Fruit fly (Drosophila melanogaster) whole organism, embryonic: Measurements from ENCODE around the gene CG17124.

Experiments used
- Bgb ChIP-seq: fragments of 200-800 bp; sonication (Bioruptor generic); IDR thresholded peaks from 2 replicates; pipeline ENCODE4 v1.3.6; 2022; ENCODE audit warnings: missing biosample characterization, missing genetic modification characterization; ENCODE audit not compliant: partially characterized antibody
- CG18262 ChIP-seq: fragments of 200-800 bp; optimal IDR thresholded peaks from 3 replicates; lab custom pipeline; 2019; ENCODE audit warnings: missing biosample characterization, mild to moderate bottlenecking, missing genetic modification characterization, moderate library complexity
- CG1832 ChIP-seq: fragments of 200-800 bp; sonication (Bioruptor generic); optimal IDR thresholded peaks from 2 replicates; lab custom pipeline; 2017; ENCODE audit warnings: missing biosample characterization, mild to moderate bottlenecking, missing genetic modification characterization, inconsistent platforms
- Hey ChIP-seq: fragments of 200-800 bp; sonication (Bioruptor generic); optimal IDR thresholded peaks from 3 replicates; lab custom pipeline; 2018; ENCODE audit warnings: missing biosample characterization, mild to moderate bottlenecking, missing genetic modification characterization
- TFAM ChIP-seq: fragments of 200-800 bp; sonication (Bioruptor generic); optimal IDR thresholded peaks from 2 replicates; lab custom pipeline; 2017; ENCODE audit warnings: missing biosample characterization, missing genetic modification characterization, inconsistent platforms
- dysf ChIP-seq: fragments of 200-800 bp; sonication (Bioruptor generic); IDR thresholded peaks from 3 replicates; pipeline ENCODE4 v1.3.6; 2022; ENCODE audit warnings: missing biosample characterization, missing genetic modification characterization
- nom ChIP-seq: fragments of 200-800 bp; sonication (Bioruptor generic); optimal IDR thresholded peaks from 2 replicates; lab custom pipeline; 2017; ENCODE audit warnings: missing biosample characterization, missing genetic modification characterization, mild to moderate bottlenecking, moderate library complexity, missing genetic modification reagents
- ranshi ChIP-seq: fragments of 200-800 bp; sonication (Bioruptor generic); IDR thresholded peaks from 2 replicates; pipeline ENCODE4 v1.3.6; 2022; ENCODE audit warnings: missing biosample characterization, missing genetic modification characterization

DNA sequence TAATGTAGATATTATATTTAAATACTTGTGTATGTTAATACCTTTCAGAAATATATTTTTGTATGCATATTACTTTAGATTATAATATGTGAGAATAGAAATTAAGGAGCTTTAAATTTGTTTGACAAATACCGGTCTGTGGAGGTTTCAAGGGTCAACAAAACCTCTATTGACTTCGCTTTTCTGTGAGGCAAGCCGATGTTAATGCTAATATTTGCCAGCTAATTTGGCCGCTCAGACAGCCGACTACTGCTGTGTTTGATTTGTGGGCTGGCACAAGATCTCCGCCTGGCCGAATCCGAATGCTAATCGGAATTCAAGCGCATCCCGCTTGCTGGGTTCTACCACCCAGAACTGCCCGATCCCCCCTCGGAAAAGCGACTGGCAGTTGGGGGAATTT is 1.5 kb downstream of the CG17124 start:
- TF ChIP-seq CG18262 (tag; lab: Kevin White, UChicago) (peak; percentile 16), CG1832 (GFP tag; lab: Kevin White, UChicago) (no peak), Bgb (GFP tag; lab: Robert Waterston, UW) (no peak), ranshi (GFP tag; lab: Robert Waterston, UW) (no peak), TFAM (GFP tag; lab: Kevin White, UChicago) (no peak), nom (GFP tag; lab: Kevin White, UChicago) (no peak), dysf (GFP tag; lab: Robert Waterston, UW) (no peak), Hey (tag; lab: Kevin White, UChicago) (no peak)
